Comparison of ENCODE assay signal across 2 worm cellular contexts in genomic region chrIII:13439415-13439814, ce11.
TF ChIP-seq lines count a peak whose summit lies in the region.

Gene ciao-2B, minus strand, starts transcription at chrIII:13439544.

TF ChIP-seq in whole organism, L1 larva, 84 proteins besides CTCF, POLR2A, EP300 and RAD21 (continued from another document):
- TF ChIP-seq efl-1 (optimal IDR thresholded peaks at IDR 0.05; lab: Kevin White, UChicago), result peak; percentile 25 to 88
- peak; percentile 91 to 99 for TF ChIP-seq efl-1 (GFP tag; optimal IDR thresholded peaks at IDR 0.05 in 1 of 2; lab: Kevin White, UChicago)
- TF ChIP-seq unc-130 (tag; optimal IDR thresholded peaks at IDR 0.05; lab: Kevin White, UChicago), result no peak
- TF ChIP-seq nhr-85 (tag; lab: Kevin White, UChicago), result peak; percentile 66
- peak; percentile 52 for TF ChIP-seq dsc-1 (tag; optimal IDR thresholded peaks at IDR 0.05; lab: Kevin White, UChicago)
- no peak for TF ChIP-seq hlh-4 (tag; optimal IDR thresholded peaks at IDR 0.05; lab: Kevin White, UChicago)
- peak; percentile 87 to 93 for TF ChIP-seq lin-35 (GFP tag; optimal IDR thresholded peaks at IDR 0.05; lab: Kevin White, UChicago)
- peak; percentile 5 for TF ChIP-seq fkh-4 (tag; optimal IDR thresholded peaks at IDR 0.05; lab: Kevin White, UChicago; ENCODE audit: borderline replicate concordance)
- peak; percentile 19 for TF ChIP-seq xbp-1 (tag; optimal IDR thresholded peaks at IDR 0.05; lab: Kevin White, UChicago)
- 0 out of 2 replicates have a peak, but pooled peaks have one; percentile 22 for TF ChIP-seq isw-1 (GFP tag; IDR thresholded peaks at IDR 0.05; lab: Robert Waterston, UW)
- TF ChIP-seq ceh-63 (GFP tag; optimal IDR thresholded peaks at IDR 0.05; lab: Kevin White, UChicago), result no peak
- peak; percentile 29 for TF ChIP-seq snu-23 (GFP tag; optimal IDR thresholded peaks at IDR 0.05; lab: Kevin White, UChicago)
- peak; percentile 79 to 89 (median 87) for TF ChIP-seq dpl-1 (GFP tag; optimal IDR thresholded peaks at IDR 0.05; lab: Kevin White, UChicago)
- peak; percentile 58 for TF ChIP-seq nhr-71 (tag; optimal IDR thresholded peaks at IDR 0.05; lab: Kevin White, UChicago)
- peak; percentile 38 to 71 for TF ChIP-seq lsy-2 (tag; optimal IDR thresholded peaks at IDR 0.05; lab: Kevin White, UChicago)
- TF ChIP-seq ztf-11 (tag; optimal IDR thresholded peaks at IDR 0.05; lab: Kevin White, UChicago), result peak in 1 of 2 experiments; percentile 47
- TF ChIP-seq egl-13 (tag; optimal IDR thresholded peaks at IDR 0.05; lab: Kevin White, UChicago), result peak; percentile 15
- peak; percentile 62 for TF ChIP-seq nhr-90 (tag; optimal IDR thresholded peaks at IDR 0.05; lab: Kevin White, UChicago; ENCODE audit: poor library complexity)
- TF ChIP-seq unc-98 (GFP tag; IDR thresholded peaks at IDR 0.05; lab: Robert Waterston, UW), result peak; percentile 9; the same call in 1 of the 2 replicates
- TF ChIP-seq tbx-2 (tag; optimal IDR thresholded peaks at IDR 0.05; lab: Kevin White, UChicago), result peak; percentile 59
- TF ChIP-seq lin-39 (tag; optimal IDR thresholded peaks at IDR 0.05; lab: Kevin White, UChicago), result peak; percentile 20
- no peak for TF ChIP-seq tlp-1 (tag; optimal IDR thresholded peaks at IDR 0.05; lab: Kevin White, UChicago)
- no peak for TF ChIP-seq pqm-1 (tag; optimal IDR thresholded peaks at IDR 0.05; lab: Kevin White, UChicago)

TF ChIP-seq in whole organism, L4 larva, 104 proteins besides CTCF, POLR2A, EP300 and RAD21 (continued from another document):
- TF ChIP-seq pqm-1 (tag; optimal IDR thresholded peaks at IDR 0.05; lab: Kevin White, UChicago) (no peak), nhr-11 (tag; optimal IDR thresholded peaks at IDR 0.05; lab: Kevin White, UChicago) (no peak), daf-8 (GFP tag; IDR thresholded peaks at IDR 0.05; lab: Robert Waterston, UW) (no peak), saeg-2 (GFP tag; IDR thresholded peaks at IDR 0.05; lab: Robert Waterston, UW) (no peak), nhr-42 (GFP tag; IDR thresholded peaks at IDR 0.05; lab: Robert Waterston, UW) (no peak), dve-1 (tag; optimal IDR thresholded peaks at IDR 0.05; lab: Kevin White, UChicago; ENCODE audit: insufficient read depth) (no peak), jun-1 (tag; optimal IDR thresholded peaks at IDR 0.05; lab: Kevin White, UChicago) (no peak), mes-2 (tag; optimal IDR thresholded peaks at IDR 0.05; lab: Kevin White, UChicago; ENCODE audit: poor library complexity, severe bottlenecking) (peak; percentile 88), ceh-28 (tag; optimal IDR thresholded peaks at IDR 0.05; lab: Kevin White, UChicago) (no peak), F26F4.8 (GFP tag; conservative IDR thresholded peaks at IDR 0.05; lab: Robert Waterston, UW) (no peak), fos-1 (tag; optimal IDR thresholded peaks at IDR 0.05; lab: Kevin White, UChicago) (no peak), lsy-2 (tag; optimal IDR thresholded peaks at IDR 0.05; lab: Kevin White, UChicago) (peak in 1 of 2 experiments; percentile 69), hlh-30 (tag; optimal IDR thresholded peaks at IDR 0.05; lab: Kevin White, UChicago; ENCODE audit: insufficient read depth) (no peak), daf-16 (GFP tag; optimal IDR thresholded peaks at IDR 0.05; lab: Kevin White, UChicago) (no peak), daf-16 (tag; optimal IDR thresholded peaks at IDR 0.05; lab: Kevin White, UChicago) (peak; percentile 37), madf-9 (GFP tag; conservative IDR thresholded peaks at IDR 0.05; lab: Robert Waterston, UW) (no peak), vab-7 (GFP tag; IDR thresholded peaks at IDR 0.05; lab: Robert Waterston, UW) (no peak), F10B5.3 (tag; optimal IDR thresholded peaks at IDR 0.05; lab: Kevin White, UChicago) (no peak), php-3 (GFP tag; IDR thresholded peaks at IDR 0.05; lab: Robert Waterston, UW) (no peak), attf-4 (tag; optimal IDR thresholded peaks at IDR 0.05; lab: Kevin White, UChicago) (no peak), mdt-29 (GFP tag; IDR thresholded peaks at IDR 0.05; lab: Robert Waterston, UW) (no peak), daf-19 (GFP tag; conservative IDR thresholded peaks at IDR 0.05; lab: Robert Waterston, UW) (no peak), duxl-1 (tag; optimal IDR thresholded peaks at IDR 0.05; lab: Kevin White, UChicago; ENCODE audit: poor library complexity) (no peak), lin-15B (tag; optimal IDR thresholded peaks at IDR 0.05; lab: Kevin White, UChicago) (no peak), lin-39 (tag; optimal IDR thresholded peaks at IDR 0.05; lab: Kevin White, UChicago) (no peak), ZK337.2 (GFP tag; IDR thresholded peaks at IDR 0.05; lab: Robert Waterston, UW) (no peak), Y105C5A.15 (GFP tag; IDR thresholded peaks at IDR 0.05; lab: Robert Waterston, UW) (no peak), F44E2.7 (GFP tag; IDR thresholded peaks at IDR 0.05; lab: Robert Waterston, UW) (no peak), unc-130 (GFP tag; optimal IDR thresholded peaks at IDR 0.05; lab: Kevin White, UChicago) (no peak), nhr-237 (tag; optimal IDR thresholded peaks at IDR 0.05; lab: Kevin White, UChicago) (no peak), skn-1 (tag; optimal IDR thresholded peaks at IDR 0.05; lab: Kevin White, UChicago) (no peak), mdl-1 (tag; optimal IDR thresholded peaks at IDR 0.05; lab: Kevin White, UChicago) (no peak), ztf-11 (tag; optimal IDR thresholded peaks at IDR 0.05; lab: Kevin White, UChicago) (no peak), hmg-1.1 (GFP tag; IDR thresholded peaks at IDR 0.05; lab: Robert Waterston, UW) (no peak), T20F7.1 (GFP tag; optimal IDR thresholded peaks at IDR 0.05; lab: Kevin White, UChicago) (no peak), hlh-11 (tag; optimal IDR thresholded peaks at IDR 0.05; lab: Kevin White, UChicago) (no peak), ceh-20 (GFP tag; IDR thresholded peaks at IDR 0.05; lab: Robert Waterston, UW) (no peak), snpc-4 (tag; optimal IDR thresholded peaks at IDR 0.05; lab: Kevin White, UChicago) (no peak), hif-1 (tag; optimal IDR thresholded peaks at IDR 0.05; lab: Kevin White, UChicago) (peak in 1 of 2 experiments; percentile 64), nhr-48 (tag; optimal IDR thresholded peaks at IDR 0.05; lab: Kevin White, UChicago) (no peak), nhr-28 (tag; optimal IDR thresholded peaks at IDR 0.05; lab: Kevin White, UChicago) (no peak)
